Fruit fly (Drosophila melanogaster): Measurements from ENCODE around the gene CG42853.
A peak's percentile ranks its signal among the peaks of the same experiment; 100 is the strongest.

CG42853 gene

dm6 chr3L:18088027-18088426 lies 33.8 kb downstream of the CG42853 start (continued):
- no peak for TF ChIP-seq Neu2 (GFP tag; optimal IDR thresholded peaks at IDR 0.05; ENCODE audit: borderline replicate concordance)
- TF ChIP-seq toy (GFP tag; IDR thresholded peaks at IDR 0.05), result no peak
- no peak for TF ChIP-seq sr (GFP tag; IDR thresholded peaks at IDR 0.05)
- no peak; the same call in 1 of the 2 replicates for TF ChIP-seq Scr (GFP tag; IDR thresholded peaks at IDR 0.05; ENCODE audit: partially characterized antibody)
- no peak for TF ChIP-seq hb (GFP tag; IDR thresholded peaks at IDR 0.05; ENCODE audit: partially characterized antibody)
- no peak for TF ChIP-seq CG34422 (GFP tag; IDR thresholded peaks at IDR 0.05)
- TF ChIP-seq CG14860 (GFP tag; IDR thresholded peaks at IDR 0.05; ENCODE audit: partially characterized antibody), result no peak
- TF ChIP-seq Oli (tag; optimal IDR thresholded peaks at IDR 0.05), result no peak
- no peak for TF ChIP-seq Mad (GFP tag; optimal IDR thresholded peaks at IDR 0.05)
- TF ChIP-seq unpg (GFP tag; optimal IDR thresholded peaks at IDR 0.05), result peak; percentile 9
- TF ChIP-seq HmgZ (tag; optimal IDR thresholded peaks at IDR 0.05), result peak; percentile 4
- TF ChIP-seq knrl (GFP tag; IDR thresholded peaks at IDR 0.05; ENCODE audit: partially characterized antibody), result peak; percentile 73
- TF ChIP-seq CG9437 (GFP tag; optimal IDR thresholded peaks at IDR 0.05), result no peak
- TF ChIP-seq Poxn (GFP tag; IDR thresholded peaks at IDR 0.05), result no peak
- no peak for TF ChIP-seq Rfx (GFP tag; IDR thresholded peaks at IDR 0.05)
- no peak for TF ChIP-seq NC2α (GFP tag; optimal IDR thresholded peaks at IDR 0.05)
- TF ChIP-seq BEAF-32 (GFP tag; optimal IDR thresholded peaks at IDR 0.05), result peak; percentile 43
- TF ChIP-seq CG2889 (GFP tag; IDR thresholded peaks at IDR 0.05), result no peak
- no peak for TF ChIP-seq kah (GFP tag; optimal IDR thresholded peaks at IDR 0.05)
- no peak for TF ChIP-seq lbe (GFP tag; optimal IDR thresholded peaks at IDR 0.05)
- no peak for TF ChIP-seq pum (GFP tag; optimal IDR thresholded peaks at IDR 0.05)
- TF ChIP-seq eyg (GFP tag; optimal IDR thresholded peaks at IDR 0.05), result no peak
- no peak for TF ChIP-seq CG2129 (GFP tag; IDR thresholded peaks at IDR 0.05; ENCODE audit: partially characterized antibody)
- no peak for TF ChIP-seq Elba2 (GFP tag; optimal IDR thresholded peaks at IDR 0.05)
- peak; percentile 22 for TF ChIP-seq CG13624 (GFP tag; optimal IDR thresholded peaks at IDR 0.05)
- TF ChIP-seq schlank (tag; optimal IDR thresholded peaks at IDR 0.05), result no peak
- no peak for TF ChIP-seq btn (GFP tag; optimal IDR thresholded peaks at IDR 0.05)
- TF ChIP-seq pzg (GFP tag; optimal IDR thresholded peaks at IDR 0.05), result peak; percentile 3
- TF ChIP-seq Xrp1 (GFP tag; IDR thresholded peaks at IDR 0.05), result peak; percentile 44
- no peak for TF ChIP-seq CG12391 (tag; optimal IDR thresholded peaks at IDR 0.05)
- TF ChIP-seq HLHmδ (GFP tag; optimal IDR thresholded peaks at IDR 0.05), result no peak
- TF ChIP-seq CG17385 (GFP tag; optimal IDR thresholded peaks at IDR 0.05), result no peak
- TF ChIP-seq crc (GFP tag; optimal IDR thresholded peaks at IDR 0.05), result no peak
- TF ChIP-seq CG12942 (GFP tag; optimal IDR thresholded peaks at IDR 0.05), result no peak
- TF ChIP-seq sd (tag; optimal IDR thresholded peaks at IDR 0.05), result peak; percentile 87
- no peak for TF ChIP-seq CG12104 (GFP tag; optimal IDR thresholded peaks at IDR 0.05)
- TF ChIP-seq aop (GFP tag; IDR thresholded peaks at IDR 0.05), result no peak
- TF ChIP-seq CG34376 (GFP tag; optimal IDR thresholded peaks at IDR 0.05), result no peak
- no peak for TF ChIP-seq CG5245 (GFP tag; optimal IDR thresholded peaks at IDR 0.05)
- TF ChIP-seq dysf (GFP tag; IDR thresholded peaks at IDR 0.05), result no peak
- TF ChIP-seq CG11093 (GFP tag; IDR thresholded peaks at IDR 0.05), result no peak
- no peak for TF ChIP-seq Hr51 (GFP tag; optimal IDR thresholded peaks at IDR 0.05)
- TF ChIP-seq emc (GFP tag; optimal IDR thresholded peaks at IDR 0.05), result no peak
- TF ChIP-seq CG7839 (tag; optimal IDR thresholded peaks at IDR 0.05), result peak; percentile 34
- no peak for TF ChIP-seq cwo (GFP tag; optimal IDR thresholded peaks at IDR 0.05)
- no peak for TF ChIP-seq ac (GFP tag; optimal IDR thresholded peaks at IDR 0.05)
- TF ChIP-seq MTF-1 (GFP tag; optimal IDR thresholded peaks at IDR 0.05; ENCODE audit: borderline replicate concordance), result no peak
- no peak for TF ChIP-seq Lpt (GFP tag; optimal IDR thresholded peaks at IDR 0.05)
- no peak for TF ChIP-seq CG17612 (GFP tag; IDR thresholded peaks at IDR 0.05)
- TF ChIP-seq Vsx1 (GFP tag; optimal IDR thresholded peaks at IDR 0.05), result no peak
- no peak for TF ChIP-seq CG3995 (GFP tag; optimal IDR thresholded peaks at IDR 0.05)

Measured in whole organism, embryonic.